Fruit fly (Drosophila melanogaster): ENCODE measurements around the gene Tak1.

The Tak1 gene

dm6 chrX:20501040-20501609, 23.6 kb downstream of the Tak1 start (continued):
- TF ChIP-seq Sox102F (GFP tag; optimal IDR thresholded peaks at IDR 0.05) (peak; percentile 63), CG4424 (GFP tag; optimal IDR thresholded peaks at IDR 0.05) (no peak), CG11723 (GFP tag; optimal IDR thresholded peaks at IDR 0.05) (no peak), CG6791 (GFP tag; IDR thresholded peaks at IDR 0.05; ENCODE audit: partially characterized antibody) (no peak), org-1 (GFP tag; optimal IDR thresholded peaks at IDR 0.05) (no peak), CG12236 (GFP tag; optimal IDR thresholded peaks at IDR 0.05) (no peak), CG4730 (GFP tag; IDR thresholded peaks at IDR 0.05) (0 out of 2 replicates have a peak, but pooled peaks have one; percentile 28), CG13123 (GFP tag; optimal IDR thresholded peaks at IDR 0.05) (no peak), dimm (GFP tag; IDR thresholded peaks at IDR 0.05) (no peak), fru (optimal IDR thresholded peaks at IDR 0.05) (no peak), Dad (GFP tag; optimal IDR thresholded peaks at IDR 0.05) (no peak), ro (GFP tag; IDR thresholded peaks at IDR 0.05) (no peak), kah (GFP tag; optimal IDR thresholded peaks at IDR 0.05) (no peak), pfk (GFP tag; optimal IDR thresholded peaks at IDR 0.05) (no peak), jigr1 (GFP tag; IDR thresholded peaks at IDR 0.05) (no peak), CG10431 (GFP tag; optimal IDR thresholded peaks at IDR 0.05) (no peak), Dp (GFP tag; optimal IDR thresholded peaks at IDR 0.05) (no peak), Gsc (GFP tag; IDR thresholded peaks at IDR 0.05) (no peak), vvl (GFP tag; IDR thresholded peaks at IDR 0.05) (peak; percentile 62), CG13424 (tag; optimal IDR thresholded peaks at IDR 0.05) (no peak), Chrac-16 (GFP tag; optimal IDR thresholded peaks at IDR 0.05) (peak; percentile 32), CG30403 (GFP tag; optimal IDR thresholded peaks at IDR 0.05) (peak; percentile 46), CG4404 (GFP tag; IDR thresholded peaks at IDR 0.05) (0 out of 2 replicates have a peak, but pooled peaks have one; percentile 9), chm (GFP tag; IDR thresholded peaks at IDR 0.05) (no peak), CG10267 (tag; optimal IDR thresholded peaks at IDR 0.05) (no peak), CG15514 (GFP tag; optimal IDR thresholded peaks at IDR 0.05) (no peak), bigmax (GFP tag; optimal IDR thresholded peaks at IDR 0.05) (no peak), Poxn (GFP tag; IDR thresholded peaks at IDR 0.05) (no peak), CG43689 (GFP tag; IDR thresholded peaks at IDR 0.05) (no peak), gem (tag; optimal IDR thresholded peaks at IDR 0.05) (peak; percentile 71), CG8388 (GFP tag; optimal IDR thresholded peaks at IDR 0.05) (peak; percentile 13), Rfx (GFP tag; IDR thresholded peaks at IDR 0.05) (peak; percentile 25; the same call in 1 of the 2 replicates), hb (GFP tag; IDR thresholded peaks at IDR 0.05; ENCODE audit: partially characterized antibody) (no peak), CG9609 (GFP tag; optimal IDR thresholded peaks at IDR 0.05) (peak; percentile 35), Dll (GFP tag; IDR thresholded peaks at IDR 0.05; ENCODE audit: partially characterized antibody) (no peak), tgo (GFP tag; IDR thresholded peaks at IDR 0.05) (peak; percentile 29; the same call in 1 of the 3 replicates), CG9797 (GFP tag; optimal IDR thresholded peaks at IDR 0.05) (no peak), CG3995 (GFP tag; optimal IDR thresholded peaks at IDR 0.05) (no peak), Hmr (GFP tag; optimal IDR thresholded peaks at IDR 0.05) (peak; percentile 8), Mad (GFP tag; optimal IDR thresholded peaks at IDR 0.05) (no peak), CG18619 (GFP tag; optimal IDR thresholded peaks at IDR 0.05) (peak; percentile 7), CG14710 (tag; optimal IDR thresholded peaks at IDR 0.05) (no peak), CG15479 (GFP tag; optimal IDR thresholded peaks at IDR 0.05) (no peak), Gug (GFP tag; IDR thresholded peaks at IDR 0.05) (0 out of 4 replicates have a peak, but pooled peaks have one; percentile 30), gce (GFP tag; IDR thresholded peaks at IDR 0.05) (no peak), crol (GFP tag; IDR thresholded peaks at IDR 0.05) (no peak), repo (GFP tag; optimal IDR thresholded peaks at IDR 0.05) (no peak), CG7963 (GFP tag; IDR thresholded peaks at IDR 0.05; ENCODE audit: partially characterized antibody) (no peak), pan (optimal IDR thresholded peaks at IDR 0.05) (no peak), pan (GFP tag; optimal IDR thresholded peaks at IDR 0.05 in 1 of 2, IDR thresholded peaks at IDR 0.05 in 1 of 2) (peak in 1 of 2 experiments; percentile 37), Pdp1 (GFP tag; optimal IDR thresholded peaks at IDR 0.05) (peak; percentile 5 to 25)
